Worm (Caenorhabditis elegans) whole organism, dauer: Measurements from ENCODE around the gene shw-3.

Experiments
- unc-62 ChIP-seq: sonication (generic microtip); optimal IDR thresholded peaks from 2 replicates; lab custom pipeline; 2017; ENCODE audit warnings: missing biosample characterization, missing genetic modification reagents, missing genetic modification characterization

Gene shw-3

DNA sequence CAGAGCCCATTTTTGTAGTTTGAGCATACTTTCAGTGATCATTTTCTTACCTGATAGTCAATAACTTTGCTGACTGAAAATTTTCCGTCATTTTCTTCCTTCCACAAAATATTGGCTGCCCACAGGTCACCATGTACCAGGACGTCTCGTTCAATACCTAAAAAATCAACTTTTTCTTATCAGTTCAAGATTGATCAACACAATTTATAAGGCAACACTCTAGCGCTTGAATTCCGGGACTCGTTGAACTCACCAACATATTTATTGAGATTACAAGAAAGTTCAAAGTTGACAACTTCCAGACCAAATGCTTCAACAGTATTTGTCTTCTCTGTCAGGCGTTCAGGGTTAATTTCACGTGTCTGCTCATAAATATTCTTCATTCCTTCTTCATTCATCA lies 53.3 kb downstream of the shw-3 start:
- TF ChIP-seq unc-62 (GFP tag; lab: Kevin White, UChicago): no peak

ce11 chrV:12928929-12929532 lies 57.9 kb downstream of the shw-3 start, which contains the start of gene T16G1.2:
Gene T16G1.2, plus strand, starts transcription at chrV:12929482.
- TF ChIP-seq unc-62 (GFP tag; lab: Kevin White, UChicago): no peak

- no peak for TF ChIP-seq unc-62 (GFP tag; lab: Kevin White, UChicago)
Observed at ce11 chrV:12924128-12924527, 62.8 kb downstream of the shw-3 start, which contains the start of gene pqn-67. Gene pqn-67, plus strand, starts transcription at chrV:12924428.
